Worm (Caenorhabditis elegans) whole organism, early embryonic: ENCODE results near the gene K01A2.6.

Experiments
- aly-1 ChIP-seq: sonication (generic microtip); optimal IDR thresholded peaks from 2 replicates; lab custom pipeline; 2016; ENCODE audit warnings: missing genetic modification characterization, missing compliant biosample characterization
- ama-1 ChIP-seq: fragments of 150-350 bp; optimal IDR thresholded peaks from 2 replicates; lab custom pipeline; 2014
- flt-1 ChIP-seq: fragments of 200-800 bp; sonication (Bioruptor generic); IDR thresholded peaks from 2 replicates; pipeline ENCODE4 v1.3.6; 2022; ENCODE audit warnings: missing genetic modification characterization, missing compliant biosample characterization
- hmbx-1 ChIP-seq: sonication (generic microtip); optimal IDR thresholded peaks from 2 replicates; lab custom pipeline; 2016; ENCODE audit warnings: mild to moderate bottlenecking, missing genetic modification characterization, missing compliant biosample characterization
- pes-1 ChIP-seq: fragments of 200-800 bp; sonication (Bioruptor generic); IDR thresholded peaks from 2 replicates; pipeline ENCODE4 v1.3.6; 2022; ENCODE audit warnings: missing genetic modification reagents, missing genetic modification characterization, missing compliant biosample characterization
- scrt-1 ChIP-seq: fragments of 200-800 bp; sonication (Bioruptor generic); IDR thresholded peaks from 2 replicates; pipeline ENCODE4 v1.3.6; 2022; ENCODE audit warnings: missing genetic modification characterization, missing compliant biosample characterization
- sea-1 ChIP-seq: fragments of 200-800 bp; sonication (Bioruptor generic); conservative IDR thresholded peaks from 2 replicates; pipeline ENCODE4 v1.3.6; 2022; ENCODE audit warnings: missing genetic modification characterization, missing compliant biosample characterization
- tbx-11 ChIP-seq: fragments of 200-800 bp; sonication (Bioruptor generic); IDR thresholded peaks from 2 replicates; pipeline ENCODE4 v1.3.6; 2022; ENCODE audit warnings: missing genetic modification characterization, missing compliant biosample characterization

ce11 chrII:299684-300083 lies at the start of gene K01A2.6:
- TF ChIP-seq ama-1 (no peak), scrt-1 (GFP tag; lab: Robert Waterston, UW) (no peak), pes-1 (no peak), aly-1 (tag; lab: Kevin White, UChicago) (no peak), tbx-11 (GFP tag; lab: Robert Waterston, UW) (no peak), hmbx-1 (tag; lab: Kevin White, UChicago) (no peak), sea-1 (no peak), flt-1 (GFP tag; lab: Robert Waterston, UW) (no peak)
